Worm (Caenorhabditis elegans) whole organism, mixed stage, embryonic: ENCODE measurements around the gene ins-12.

Experiments
- ceh-39 ChIP-seq: fragments of 150-350 bp; optimal IDR thresholded peaks from 2 replicates; lab custom pipeline; 2014; ENCODE audit warnings: missing biosample characterization, missing genetic modification characterization
- elt-1 ChIP-seq: sonication (generic microtip); optimal IDR thresholded peaks from 2 replicates; lab custom pipeline; 2017; ENCODE audit warnings: missing genetic modification characterization, mild to moderate bottlenecking, missing compliant biosample characterization, antibody characterized with exemption, moderate library complexity, borderline replicate concordance; ENCODE audit not compliant: insufficient read depth
- elt-3 ChIP-seq: fragments of 150-350 bp; optimal IDR thresholded peaks from 2 replicates; lab custom pipeline; 2014; ENCODE audit warnings: missing biosample characterization, missing genetic modification characterization
- ham-2 ChIP-seq: fragments of 200-800 bp; sonication (Bioruptor generic); optimal IDR thresholded peaks from 2 replicates; lab custom pipeline; 2018; ENCODE audit warnings: mild to moderate bottlenecking, missing genetic modification characterization, missing compliant biosample characterization
- nhr-12 ChIP-seq: fragments of 150-350 bp; optimal IDR thresholded peaks from 2 replicates; lab custom pipeline; 2014; ENCODE audit warnings: missing biosample characterization, missing genetic modification characterization
- nhr-237 ChIP-seq: fragments of 150-350 bp; optimal IDR thresholded peaks from 2 replicates; lab custom pipeline; 2014; ENCODE audit warnings: missing biosample characterization, missing genetic modification characterization
- pha-4 ChIP-seq: fragments of 150-350 bp; optimal IDR thresholded peaks from 2 replicates; lab custom pipeline; 2018; ENCODE audit warnings: missing biosample characterization, missing genetic modification reagents, missing genetic modification characterization
- sem-2 ChIP-seq: fragments of 200-800 bp; sonication (Bioruptor generic); optimal IDR thresholded peaks from 2 replicates; lab custom pipeline; 2018; ENCODE audit warnings: mild to moderate bottlenecking, missing genetic modification characterization, missing compliant biosample characterization
- ztf-11 ChIP-seq: fragments of 150-350 bp; optimal IDR thresholded peaks from 2 replicates; lab custom pipeline; 2014; ENCODE audit warnings: missing biosample characterization, missing genetic modification characterization

- TF ChIP-seq nhr-12, result no peak
- no peak for TF ChIP-seq ceh-39 (tag; lab: Kevin White, UChicago)
- no peak for TF ChIP-seq pha-4 (tag; lab: Kevin White, UChicago)
- TF ChIP-seq elt-1 (tag; lab: Kevin White, UChicago), result no peak
- TF ChIP-seq ham-2 (GFP tag; lab: Kevin White, UChicago), result no peak
- no peak for TF ChIP-seq nhr-237 (tag; lab: Kevin White, UChicago)
- no peak for TF ChIP-seq elt-3 (tag; lab: Kevin White, UChicago)
- no peak for TF ChIP-seq ztf-11
- no peak for TF ChIP-seq sem-2
Measured at ce11 chrII:5525297-5525696, 29.1 kb upstream of the ins-12 start, which contains the start of gene tbx-35.
